Worm (Caenorhabditis elegans): ENCODE measurements around the gene C02H6.1.

Gene C02H6.1

ce11 chrV:7339831-7340230 lies 49.8 kb downstream of the C02H6.1 start, which contains the start of gene srh-187:
Gene srh-187 (minus strand): TSS chrV:7339931.
- TF ChIP-seq ztf-23 (GFP tag; IDR thresholded peaks at IDR 0.05) (no peak), med-1 (GFP tag; optimal IDR thresholded peaks at IDR 0.05; ENCODE audit: insufficient read depth) (no peak), ztf-29 (GFP tag; IDR thresholded peaks at IDR 0.05) (no peak), klf-2 (GFP tag; conservative IDR thresholded peaks at IDR 0.05) (no peak), T22C8.4 (GFP tag; IDR thresholded peaks at IDR 0.05) (no peak), tab-1 (GFP tag; IDR thresholded peaks at IDR 0.05) (no peak), ref-1 (GFP tag; conservative IDR thresholded peaks at IDR 0.05) (no peak), cog-1 (tag; optimal IDR thresholded peaks at IDR 0.05) (no peak), flt-1 (GFP tag; IDR thresholded peaks at IDR 0.05) (no peak)

Measured in whole organism, midembryonic.